Worm (Caenorhabditis elegans) whole organism, midembryonic: ENCODE measurements around the gene fbxb-34.

ENCODE experiments used
- T22C8.4 ChIP-seq: fragments of 200-800 bp; sonication (Bioruptor generic); IDR thresholded peaks from 2 replicates; pipeline ENCODE4 v1.3.6; 2022; ENCODE audit warnings: missing genetic modification characterization, missing compliant biosample characterization
- cog-1 ChIP-seq: sonication (generic microtip); optimal IDR thresholded peaks from 2 replicates; lab custom pipeline; 2016; ENCODE audit warnings: missing genetic modification characterization, missing compliant biosample characterization
- flt-1 ChIP-seq: fragments of 200-800 bp; sonication (Bioruptor generic); IDR thresholded peaks from 2 replicates; pipeline ENCODE4 v1.3.6; 2022; ENCODE audit warnings: missing genetic modification characterization, missing compliant biosample characterization
- klf-2 ChIP-seq: fragments of 200-800 bp; sonication (Bioruptor generic); conservative IDR thresholded peaks from 2 replicates; pipeline ENCODE4 v1.3.6; 2022; ENCODE audit warnings: missing genetic modification reagents, missing genetic modification characterization, missing compliant biosample characterization
- med-1 ChIP-seq: sonication (generic microtip); optimal IDR thresholded peaks from 2 replicates; lab custom pipeline; 2017; ENCODE audit warnings: missing genetic modification characterization, mild to moderate bottlenecking, missing compliant biosample characterization, antibody characterized with exemption, missing genetic modification reagents; ENCODE audit not compliant: insufficient read depth
- ref-1 ChIP-seq: fragments of 200-800 bp; sonication (Bioruptor generic); conservative IDR thresholded peaks from 2 replicates; pipeline ENCODE4 v1.3.6; 2022; ENCODE audit warnings: missing genetic modification reagents, missing genetic modification characterization, missing compliant biosample characterization
- tab-1 ChIP-seq: fragments of 200-800 bp; sonication (Bioruptor generic); IDR thresholded peaks from 2 replicates; pipeline ENCODE4 v1.3.6; 2022; ENCODE audit warnings: missing genetic modification characterization, missing compliant biosample characterization
- ztf-23 ChIP-seq: fragments of 200-800 bp; sonication (Bioruptor generic); IDR thresholded peaks from 2 replicates; pipeline ENCODE4 v1.3.6; 2022; ENCODE audit warnings: missing genetic modification reagents, missing genetic modification characterization, missing compliant biosample characterization
- ztf-29 ChIP-seq: fragments of 200-800 bp; sonication (Bioruptor generic); IDR thresholded peaks from 2 replicates; pipeline ENCODE4 v1.3.6; 2022; ENCODE audit warnings: missing genetic modification reagents, missing genetic modification characterization, missing compliant biosample characterization

fbxb-34 gene

DNA sequence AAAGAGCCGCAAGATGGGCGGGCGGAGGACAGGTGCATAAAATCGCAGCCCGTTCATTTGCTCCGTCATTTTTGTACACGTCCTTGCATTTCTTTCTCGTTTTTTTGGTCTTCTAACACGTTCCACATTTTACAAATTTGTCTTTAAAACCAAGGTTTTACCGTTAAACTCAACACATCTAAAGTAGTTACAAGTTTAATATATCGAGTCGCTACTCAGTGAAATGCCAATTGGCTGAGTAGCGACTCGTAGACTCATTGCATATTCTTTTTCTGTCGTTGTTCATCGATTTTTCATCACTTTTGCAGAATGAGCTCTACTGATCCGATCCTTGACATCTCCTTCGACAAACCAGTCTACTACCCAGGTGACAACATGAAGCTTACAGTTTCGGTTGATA lies 39.6 kb downstream of the fbxb-34 start, which contains the start of gene arrd-1:
Gene arrd-1, plus strand, starts transcription at position 301 of the 400 bp plus-strand sequence.
- TF ChIP-seq med-1 = no peak
- no peak for TF ChIP-seq T22C8.4
- no peak for TF ChIP-seq ref-1 (GFP tag; lab: Robert Waterston, UW)
- TF ChIP-seq ztf-29 = no peak
- TF ChIP-seq cog-1 (tag; lab: Kevin White, UChicago) = no peak
- no peak for TF ChIP-seq klf-2 (GFP tag; lab: Robert Waterston, UW)
- no peak for TF ChIP-seq flt-1 (GFP tag; lab: Robert Waterston, UW)
- no peak for TF ChIP-seq tab-1 (GFP tag; lab: Robert Waterston, UW)
- TF ChIP-seq ztf-23 (GFP tag; lab: Robert Waterston, UW) = no peak

DNA sequence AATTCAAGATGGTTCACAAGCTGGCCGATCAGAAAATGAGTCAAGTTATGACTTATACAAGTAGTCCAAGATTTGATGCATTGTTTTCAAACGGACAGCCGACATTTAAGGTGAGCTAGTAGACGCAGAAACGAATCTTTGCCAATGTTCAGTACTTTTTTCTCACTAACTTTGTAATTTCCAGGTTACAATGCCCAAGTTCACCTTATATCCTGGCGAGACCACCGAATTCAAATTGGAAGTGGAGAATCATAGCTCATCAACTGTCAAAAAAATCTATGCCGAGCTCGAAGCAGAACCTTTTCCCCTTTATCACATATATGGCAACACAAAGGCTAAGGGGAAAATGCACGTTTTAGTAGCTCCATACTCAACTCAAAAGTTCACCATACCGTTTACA lies 40.3 kb downstream of the fbxb-34 start:
- no peak for TF ChIP-seq ztf-29
- TF ChIP-seq klf-2 (GFP tag; lab: Robert Waterston, UW) = no peak
- no peak for TF ChIP-seq ztf-23 (GFP tag; lab: Robert Waterston, UW)
- TF ChIP-seq flt-1 (GFP tag; lab: Robert Waterston, UW) = no peak
- TF ChIP-seq ref-1 (GFP tag; lab: Robert Waterston, UW) = no peak
- no peak for TF ChIP-seq cog-1 (tag; lab: Kevin White, UChicago)
- TF ChIP-seq tab-1 (GFP tag; lab: Robert Waterston, UW) = no peak
- TF ChIP-seq T22C8.4 = no peak
- TF ChIP-seq med-1 = no peak

- TF ChIP-seq klf-2 (GFP tag; lab: Robert Waterston, UW) = 0 out of 2 replicates have a peak, but pooled peaks have one; percentile 22
These were observed 41.8 kb downstream of the fbxb-34 start for ce11 chrII:629454-629853.

DNA sequence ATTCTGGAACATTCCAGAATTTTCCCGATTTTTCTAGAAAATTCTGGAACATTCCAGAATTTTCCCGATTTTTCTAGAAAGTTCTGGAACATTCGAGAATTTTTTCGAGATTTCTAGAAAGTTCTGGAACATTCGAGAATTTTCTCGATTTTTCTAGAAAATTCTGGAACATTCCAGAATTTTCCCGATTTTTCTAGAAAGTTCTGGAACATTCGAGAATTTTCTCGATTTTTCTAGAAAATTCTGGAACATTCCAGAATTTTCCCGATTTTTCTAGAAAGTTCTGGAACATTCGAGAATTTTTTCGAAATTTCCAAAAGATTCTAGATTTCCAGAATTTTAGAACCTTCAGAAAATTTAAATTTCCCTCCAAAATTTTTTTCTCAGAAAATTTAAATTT lies 44.9 kb downstream of the fbxb-34 start:
- peak; percentile 55; the same call in 1 of the 2 replicates for TF ChIP-seq flt-1 (GFP tag; lab: Robert Waterston, UW)

DNA sequence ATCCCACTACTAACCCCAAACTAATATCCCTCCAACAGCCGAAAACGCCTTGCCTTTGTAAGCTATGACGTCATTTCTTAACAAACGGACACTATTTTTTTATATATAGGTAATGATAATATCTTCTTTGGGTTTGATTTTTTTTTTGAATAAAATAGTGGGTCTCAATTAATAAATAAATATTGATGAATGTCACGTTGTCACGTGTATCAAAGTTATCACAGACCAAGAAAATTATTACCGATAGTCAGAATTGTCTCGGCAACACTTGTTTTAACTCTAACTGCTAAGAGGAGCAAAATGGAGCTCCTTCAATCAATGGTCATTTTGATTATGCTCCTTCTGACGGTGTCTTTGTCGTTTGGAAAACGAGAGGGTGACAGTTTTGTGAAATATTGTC lies 46.4 kb downstream of the fbxb-34 start, which contains the start of gene T04B8.1:
Gene T04B8.1, plus strand, starts transcription at position 301 of the 400 bp plus-strand sequence.
- TF ChIP-seq cog-1 (tag; lab: Kevin White, UChicago) = no peak
- TF ChIP-seq ref-1 (GFP tag; lab: Robert Waterston, UW) = no peak
- no peak for TF ChIP-seq tab-1 (GFP tag; lab: Robert Waterston, UW)
- TF ChIP-seq med-1 = no peak
- TF ChIP-seq ztf-23 (GFP tag; lab: Robert Waterston, UW) = no peak
- TF ChIP-seq flt-1 (GFP tag; lab: Robert Waterston, UW) = no peak
- no peak for TF ChIP-seq klf-2 (GFP tag; lab: Robert Waterston, UW)
- no peak for TF ChIP-seq T22C8.4
- no peak for TF ChIP-seq ztf-29
